Fruit fly (Drosophila melanogaster) whole organism, embryonic: ENCODE measurements around the gene CG31680.

ENCODE experiments used
- B-H2 ChIP-seq: fragments of 200-800 bp; sonication (Bioruptor generic); optimal IDR thresholded peaks from 2 replicates; lab custom pipeline; 2018; ENCODE audit warnings: missing biosample characterization, mild to moderate bottlenecking, missing genetic modification characterization
- Bgb ChIP-seq: fragments of 200-800 bp; sonication (Bioruptor generic); IDR thresholded peaks from 2 replicates; pipeline ENCODE4 v1.3.6; 2022; ENCODE audit warnings: missing biosample characterization, missing genetic modification characterization; ENCODE audit not compliant: partially characterized antibody
- CG10209 ChIP-seq: fragments of 200-800 bp; sonication (Bioruptor generic); optimal IDR thresholded peaks from 3 replicates; lab custom pipeline; 2017; ENCODE audit warnings: missing biosample characterization, mild to moderate bottlenecking, missing genetic modification characterization, missing genetic modification reagents
- CG10366 ChIP-seq: fragments of 200-800 bp; sonication (Bioruptor generic); IDR thresholded peaks from 2 replicates; pipeline ENCODE4 v1.3.6; 2022; ENCODE audit warnings: missing biosample characterization, missing genetic modification characterization
- CG12155 ChIP-seq: fragments of 200-800 bp; sonication (Bioruptor generic); optimal IDR thresholded peaks from 3 replicates; lab custom pipeline; 2016; ENCODE audit warnings: missing biosample characterization, missing genetic modification characterization
- CG12391 ChIP-seq: fragments of 200-800 bp; sonication (Bioruptor generic); optimal IDR thresholded peaks from 3 replicates; lab custom pipeline; 2018; ENCODE audit warnings: missing biosample characterization, mild to moderate bottlenecking, missing genetic modification characterization, moderate library complexity
- CG13775 ChIP-seq: fragments of 200-800 bp; sonication (Bioruptor generic); optimal IDR thresholded peaks from 3 replicates; lab custom pipeline; 2017; ENCODE audit warnings: missing biosample characterization, mild to moderate bottlenecking, missing genetic modification characterization
- CG14710 ChIP-seq: fragments of 200-800 bp; sonication (Bioruptor generic); optimal IDR thresholded peaks from 3 replicates; lab custom pipeline; 2019; ENCODE audit warnings: missing biosample characterization, mild to moderate bottlenecking, missing genetic modification characterization, moderate library complexity
- CG1602 ChIP-seq: fragments of 200-800 bp; sonication (Bioruptor generic); optimal IDR thresholded peaks from 3 replicates; lab custom pipeline; 2016; ENCODE audit warnings: missing biosample characterization, missing genetic modification characterization
- CG1603 ChIP-seq: fragments of 200-800 bp; sonication (Bioruptor generic); optimal IDR thresholded peaks from 2 replicates; lab custom pipeline; 2019; ENCODE audit warnings: missing biosample characterization, mild to moderate bottlenecking, missing genetic modification characterization, moderate library complexity
- CG1647 ChIP-seq: fragments of 200-800 bp; sonication (Bioruptor generic); optimal IDR thresholded peaks from 3 replicates; lab custom pipeline; 2016; ENCODE audit warnings: missing biosample characterization, missing genetic modification characterization
- CG17802 ChIP-seq: fragments of 200-800 bp; sonication (Bioruptor generic); optimal IDR thresholded peaks from 2 replicates; lab custom pipeline; 2018; ENCODE audit warnings: missing biosample characterization, mild to moderate bottlenecking, missing genetic modification characterization, moderate library complexity
- CG18476 ChIP-seq: fragments of 200-800 bp; sonication (Bioruptor generic); optimal IDR thresholded peaks from 2 replicates; lab custom pipeline; 2016; ENCODE audit warnings: missing biosample characterization, mild to moderate bottlenecking, missing genetic modification characterization
- CG2116 ChIP-seq: fragments of 200-800 bp; sonication (Bioruptor generic); optimal IDR thresholded peaks from 3 replicates; lab custom pipeline; 2018; ENCODE audit warnings: missing biosample characterization, mild to moderate bottlenecking, missing genetic modification characterization
- CG30403 ChIP-seq: fragments of 200-800 bp; sonication (Bioruptor generic); optimal IDR thresholded peaks from 3 replicates; lab custom pipeline; 2016; ENCODE audit warnings: missing biosample characterization, missing genetic modification characterization
- CG30431 ChIP-seq: fragments of 200-800 bp; sonication (Bioruptor generic); optimal IDR thresholded peaks from 2 replicates; lab custom pipeline; 2017; ENCODE audit warnings: missing biosample characterization, missing genetic modification characterization
- CG8089 ChIP-seq: fragments of 200-800 bp; sonication (Bioruptor generic); optimal IDR thresholded peaks from 3 replicates; lab custom pipeline; 2016; ENCODE audit warnings: missing biosample characterization, missing genetic modification characterization
- CG9609 ChIP-seq: fragments of 200-800 bp; sonication (Bioruptor generic); optimal IDR thresholded peaks from 3 replicates; lab custom pipeline; 2016; ENCODE audit warnings: missing biosample characterization, missing genetic modification characterization
- CG9817 ChIP-seq: fragments of 200-800 bp; sonication (Bioruptor generic); optimal IDR thresholded peaks from 2 replicates; lab custom pipeline; 2018; ENCODE audit warnings: missing biosample characterization, mild to moderate bottlenecking, missing genetic modification characterization, moderate library complexity
- CTCF ChIP-seq: fragments of 200-800 bp; sonication (Bioruptor generic); optimal IDR thresholded peaks from 2 replicates; lab custom pipeline; 2017; ENCODE audit warnings: missing biosample characterization, mild to moderate bottlenecking, missing genetic modification characterization, moderate library complexity
- ERR ChIP-seq: fragments of 200-800 bp; sonication (Bioruptor generic); optimal IDR thresholded peaks from 2 replicates; lab custom pipeline; 2016; ENCODE audit warnings: missing biosample characterization, missing genetic modification characterization
- Ets65A ChIP-seq: fragments of 200-800 bp; sonication (Bioruptor generic); peaks from one replicate; lab custom pipeline; 2016; ENCODE audit warnings: missing biosample characterization, missing genetic modification characterization
- H2.0 ChIP-seq: fragments of 200-800 bp; sonication (Bioruptor generic); IDR thresholded peaks from 2 replicates; pipeline ENCODE4 v1.3.6; 2022; ENCODE audit warnings: missing biosample characterization, missing genetic modification characterization
- HmgZ ChIP-seq: fragments of 200-800 bp; sonication (Bioruptor generic); optimal IDR thresholded peaks from 2 replicates; lab custom pipeline; 2018; ENCODE audit warnings: missing biosample characterization, mild to moderate bottlenecking, missing genetic modification characterization
- MBD-R2 ChIP-seq: fragments of 200-800 bp; sonication (Bioruptor generic); IDR thresholded peaks from 2 replicates; pipeline ENCODE4 v1.3.6; 2022; ENCODE audit warnings: missing biosample characterization, missing genetic modification characterization
- Med ChIP-seq: fragments of 200-800 bp; sonication (Bioruptor generic); peaks from one replicate; lab custom pipeline; 2016; ENCODE audit warnings: missing biosample characterization, missing genetic modification characterization, mild to moderate bottlenecking, inconsistent platforms, moderate library complexity
- NC2β ChIP-seq: fragments of 200-800 bp; sonication (Bioruptor generic); optimal IDR thresholded peaks from 2 replicates; lab custom pipeline; 2016; ENCODE audit warnings: missing biosample characterization, missing genetic modification characterization
- NfI ChIP-seq: fragments of 200-800 bp; sonication (Bioruptor generic); optimal IDR thresholded peaks from 3 replicates; lab custom pipeline; 2018; ENCODE audit warnings: missing biosample characterization, mild to moderate bottlenecking, missing genetic modification characterization, moderate library complexity
- Ptx1 ChIP-seq: fragments of 200-800 bp; sonication (Bioruptor generic); IDR thresholded peaks from 2 replicates; pipeline ENCODE4 v1.3.6; 2022; ENCODE audit warnings: missing biosample characterization, missing genetic modification characterization
- Sox102F ChIP-seq: fragments of 200-800 bp; sonication (Bioruptor generic); optimal IDR thresholded peaks from 2 replicates; lab custom pipeline; 2018; ENCODE audit warnings: missing biosample characterization, mild to moderate bottlenecking, missing genetic modification characterization, moderate library complexity
- Ssrp ChIP-seq: fragments of 200-800 bp; sonication (Bioruptor generic); optimal IDR thresholded peaks from 2 replicates; lab custom pipeline; 2018; ENCODE audit warnings: missing biosample characterization, mild to moderate bottlenecking, missing genetic modification characterization, moderate library complexity
- Trl ChIP-seq, 3 experiments: fragments of >200 bp in 2 of 3; fragments of 200-800 bp in 1 of 3; sonication (Bioruptor generic) in 1 of 3; optimal IDR thresholded peaks; 2 replicates in 1 of 3; 3 replicates in 2 of 3; lab custom pipeline; 2016 to 2017; ENCODE audit warnings: missing biosample characterization in 1 of 3, missing genetic modification characterization in 1 of 3
- az2 ChIP-seq: fragments of 200-800 bp; sonication (Bioruptor generic); optimal IDR thresholded peaks from 3 replicates; lab custom pipeline; 2016; ENCODE audit warnings: missing biosample characterization, missing genetic modification characterization
- bsh ChIP-seq, 2 experiments: fragments of 200-800 bp; sonication (Bioruptor generic); optimal IDR thresholded peaks; 2 replicates each; lab custom pipeline; 2017 to 2018; ENCODE audit warnings: mild to moderate bottlenecking in 2 of 2, missing biosample characterization in 2 of 2, missing genetic modification characterization in 2 of 2, moderate library complexity in 1 of 2
- dpn ChIP-seq, 2 experiments: fragments of 200-800 bp; sonication (Bioruptor generic); optimal IDR thresholded peaks; 3 replicates each; lab custom pipeline; 2016; ENCODE audit warnings: missing biosample characterization in 2 of 2, missing genetic modification characterization in 2 of 2
- fru ChIP-seq: fragments of >200 bp; optimal IDR thresholded peaks from 2 replicates; lab custom pipeline; 2017
- gfzf ChIP-seq: fragments of 200-800 bp; sonication (Bioruptor generic); optimal IDR thresholded peaks from 2 replicates; lab custom pipeline; 2016; ENCODE audit warnings: missing biosample characterization, mild to moderate bottlenecking, missing genetic modification characterization, moderate library complexity
- lmd ChIP-seq: fragments of 200-800 bp; sonication (Bioruptor generic); IDR thresholded peaks from 2 replicates; pipeline ENCODE4 v1.3.6; 2022; ENCODE audit warnings: missing biosample characterization, missing genetic modification characterization
- pho ChIP-seq: fragments of 200-800 bp; sonication (Bioruptor generic); optimal IDR thresholded peaks from 2 replicates; lab custom pipeline; 2016; ENCODE audit warnings: missing biosample characterization, missing genetic modification characterization
- pum ChIP-seq: fragments of 200-800 bp; sonication (Bioruptor generic); optimal IDR thresholded peaks from 2 replicates; lab custom pipeline; 2016; ENCODE audit warnings: missing biosample characterization, missing genetic modification characterization
- repo ChIP-seq: fragments of 200-800 bp; sonication (Bioruptor generic); optimal IDR thresholded peaks from 2 replicates; lab custom pipeline; 2016; ENCODE audit warnings: missing biosample characterization, missing genetic modification characterization
- sens ChIP-seq: fragments of 200-800 bp; sonication (Bioruptor generic); peaks from one replicate; lab custom pipeline; 2016; ENCODE audit warnings: missing biosample characterization, missing genetic modification characterization
- slbo ChIP-seq: fragments of 200-800 bp; sonication (Bioruptor generic); IDR thresholded peaks from 2 replicates; pipeline ENCODE4 v1.3.6; 2022; ENCODE audit warnings: missing biosample characterization, missing genetic modification characterization
- slou ChIP-seq: fragments of 200-800 bp; sonication (Bioruptor generic); optimal IDR thresholded peaks from 3 replicates; lab custom pipeline; 2016; ENCODE audit warnings: missing biosample characterization, missing genetic modification characterization
- sob ChIP-seq: fragments of 200-800 bp; sonication (Bioruptor generic); IDR thresholded peaks from 2 replicates; pipeline ENCODE4 v1.3.6; 2022; ENCODE audit warnings: missing biosample characterization, missing genetic modification characterization
- stwl ChIP-seq: fragments of 200-800 bp; sonication (Bioruptor generic); optimal IDR thresholded peaks from 3 replicates; lab custom pipeline; 2018; ENCODE audit warnings: missing biosample characterization, mild to moderate bottlenecking, missing genetic modification characterization, moderate library complexity
- tin ChIP-seq: fragments of 200-800 bp; sonication (Bioruptor generic); optimal IDR thresholded peaks from 3 replicates; lab custom pipeline; 2016; ENCODE audit warnings: missing biosample characterization, missing genetic modification characterization
- tio ChIP-seq: fragments of 200-800 bp; sonication (Bioruptor generic); optimal IDR thresholded peaks from 2 replicates; lab custom pipeline; 2017; ENCODE audit warnings: missing biosample characterization, missing genetic modification characterization, inconsistent platforms
- vnd ChIP-seq: fragments of 200-800 bp; sonication (Bioruptor generic); IDR thresholded peaks from 3 replicates; pipeline ENCODE4 v1.3.6; 2022; ENCODE audit warnings: missing biosample characterization, missing genetic modification characterization; ENCODE audit not compliant: partially characterized antibody
- vvl ChIP-seq: fragments of 200-800 bp; sonication (Bioruptor generic); IDR thresholded peaks from 2 replicates; pipeline ENCODE4 v1.3.6; 2022; ENCODE audit warnings: missing biosample characterization, missing genetic modification characterization
- wek ChIP-seq: fragments of 200-800 bp; sonication (Bioruptor generic); optimal IDR thresholded peaks from 3 replicates; lab custom pipeline; 2018; ENCODE audit warnings: missing biosample characterization, mild to moderate bottlenecking, missing genetic modification characterization, moderate library complexity

CG31680 gene

dm6 chr2L:20681648-20682098 lies 41.8 kb downstream of the CG31680 start, which contains the start of gene Cen (continued):
- peak in 1 of 2 experiments; percentile 10 for TF ChIP-seq bsh (GFP tag; optimal IDR thresholded peaks at IDR 0.05; lab: Kevin White, UChicago)
- TF ChIP-seq NC2β (GFP tag; lab: Kevin White, UChicago), result peak; percentile 43
- no peak for TF ChIP-seq vnd
- no peak for TF ChIP-seq fru
- TF ChIP-seq Ssrp (tag; lab: Kevin White, UChicago), result peak; percentile 14
- peak; percentile 51 for TF ChIP-seq CG12391 (tag; lab: Kevin White, UChicago)
- TF ChIP-seq B-H2 (GFP tag; lab: Kevin White, UChicago), result no peak
- TF ChIP-seq slbo (GFP tag; lab: Robert Waterston, UW), result peak; percentile 58
- peak; percentile 75 for TF ChIP-seq CG1603 (tag; lab: Kevin White, UChicago)
- peak; percentile 14 for TF ChIP-seq tin (GFP tag; lab: Kevin White, UChicago)
- TF ChIP-seq CG10366 (GFP tag; lab: Robert Waterston, UW), result peak; percentile 47
- TF ChIP-seq CTCF (GFP tag; lab: Kevin White, UChicago), result no peak
- no peak for TF ChIP-seq Trl (optimal IDR thresholded peaks at IDR 0.05; lab: Kevin White, UChicago)
- peak; percentile 32 for TF ChIP-seq Trl (GFP tag; optimal IDR thresholded peaks at IDR 0.05; lab: Kevin White, UChicago)
- peak; percentile 40; the same call in 1 of the 2 replicates for TF ChIP-seq MBD-R2 (GFP tag; lab: Robert Waterston, UW)
- TF ChIP-seq CG30403 (GFP tag; lab: Kevin White, UChicago), result peak; percentile 50
- TF ChIP-seq Med (GFP tag; lab: Kevin White, UChicago), result peak; percentile 89
- TF ChIP-seq CG13775, result peak; percentile 61
- peak; percentile 9 for TF ChIP-seq slou (GFP tag; lab: Kevin White, UChicago)
- TF ChIP-seq vvl (GFP tag; lab: Robert Waterston, UW), result peak; percentile 60; the same call in 1 of the 2 replicates
- TF ChIP-seq pum (GFP tag; lab: Kevin White, UChicago), result peak; percentile 4
- no peak for TF ChIP-seq ERR
- TF ChIP-seq CG9817 (tag; lab: Kevin White, UChicago), result peak; percentile 1
- TF ChIP-seq CG18476 (GFP tag; lab: Kevin White, UChicago), result peak; percentile 26
- peak; percentile 45 for TF ChIP-seq H2.0 (GFP tag; lab: Robert Waterston, UW)
- peak; percentile 9 for TF ChIP-seq CG2116 (GFP tag; lab: Kevin White, UChicago)
- peak; percentile 26 for TF ChIP-seq CG12155 (GFP tag; lab: Kevin White, UChicago)
- TF ChIP-seq lmd (GFP tag; lab: Robert Waterston, UW), result peak; percentile 54; the same call in 1 of the 2 replicates
- TF ChIP-seq CG10209 (GFP tag; lab: Kevin White, UChicago), result peak; percentile 18
- TF ChIP-seq Ets65A (GFP tag; lab: Kevin White, UChicago), result peak; percentile 69
- TF ChIP-seq dpn (GFP tag; optimal IDR thresholded peaks at IDR 0.05; lab: Kevin White, UChicago), result peak; percentile 22 to 39
- TF ChIP-seq NfI (GFP tag; lab: Kevin White, UChicago), result peak; percentile 49
- peak; percentile 11; the same call in 1 of the 2 replicates for TF ChIP-seq sob (GFP tag; lab: Robert Waterston, UW)
- peak; percentile 59 for TF ChIP-seq gfzf
- peak; percentile 0 for TF ChIP-seq CG9609 (GFP tag; lab: Kevin White, UChicago)
- TF ChIP-seq az2 (GFP tag; lab: Kevin White, UChicago), result peak; percentile 18
- peak; percentile 30 for TF ChIP-seq CG1602 (GFP tag; lab: Kevin White, UChicago)
- TF ChIP-seq CG30431 (GFP tag; lab: Kevin White, UChicago), result peak; percentile 13
- TF ChIP-seq CG14710 (tag; lab: Kevin White, UChicago), result peak; percentile 22
- TF ChIP-seq Sox102F (GFP tag; lab: Kevin White, UChicago), result peak; percentile 47
- TF ChIP-seq sens (GFP tag; lab: Kevin White, UChicago), result peak; percentile 93
- TF ChIP-seq tio, result peak; percentile 46
- TF ChIP-seq stwl (tag; lab: Kevin White, UChicago), result no peak
- peak; percentile 10 for TF ChIP-seq CG8089 (GFP tag; lab: Kevin White, UChicago)
- TF ChIP-seq Bgb, result no peak
- peak; percentile 15 for TF ChIP-seq CG1647 (GFP tag; lab: Kevin White, UChicago)
- TF ChIP-seq HmgZ (tag; lab: Kevin White, UChicago), result no peak
- TF ChIP-seq Ptx1, result peak; percentile 56; the same call in 1 of the 2 replicates
- no peak for TF ChIP-seq repo
- no peak for TF ChIP-seq CG17802 (tag; lab: Kevin White, UChicago)
- TF ChIP-seq pho (GFP tag; lab: Kevin White, UChicago), result peak; percentile 25
- TF ChIP-seq wek (GFP tag; lab: Kevin White, UChicago), result peak; percentile 86
